Fruit fly (Drosophila melanogaster) whole organism, embryonic: ENCODE measurements around the gene ssp3.

Source experiments
- Aef1 ChIP-seq: fragments of 200-800 bp; sonication (Bioruptor generic); IDR thresholded peaks from 3 replicates; pipeline ENCODE4 v1.3.6; 2022; ENCODE audit warnings: missing biosample characterization, missing genetic modification characterization
- Antp ChIP-seq: fragments of 200-800 bp; sonication (Bioruptor generic); optimal IDR thresholded peaks from 3 replicates; lab custom pipeline; 2016; ENCODE audit warnings: missing biosample characterization, missing genetic modification characterization
- C15 ChIP-seq: fragments of 200-800 bp; sonication (Bioruptor generic); IDR thresholded peaks from 3 replicates; pipeline ENCODE4 v1.3.6; 2022; ENCODE audit warnings: missing biosample characterization, missing genetic modification characterization
- CG10147 ChIP-seq: fragments of 200-800 bp; sonication (Bioruptor generic); optimal IDR thresholded peaks from 2 replicates; lab custom pipeline; 2019; ENCODE audit warnings: missing biosample characterization, mild to moderate bottlenecking, missing genetic modification characterization, moderate library complexity
- CG11504 ChIP-seq: fragments of 200-800 bp; sonication (Bioruptor generic); optimal IDR thresholded peaks from 3 replicates; lab custom pipeline; 2019; ENCODE audit warnings: missing biosample characterization, mild to moderate bottlenecking, missing genetic modification characterization, moderate library complexity
- CG12659 ChIP-seq: fragments of 200-800 bp; sonication (Bioruptor generic); optimal IDR thresholded peaks from 3 replicates; lab custom pipeline; 2017; ENCODE audit warnings: mild to moderate bottlenecking, missing biosample characterization, missing genetic modification reagents, missing genetic modification characterization
- CG13123 ChIP-seq: fragments of 200-800 bp; sonication (Bioruptor generic); optimal IDR thresholded peaks from 2 replicates; lab custom pipeline; 2016; ENCODE audit warnings: missing biosample characterization, missing genetic modification characterization
- CG15011 ChIP-seq: fragments of 200-800 bp; sonication (Bioruptor generic); optimal IDR thresholded peaks from 3 replicates; lab custom pipeline; 2018; ENCODE audit warnings: missing biosample characterization, mild to moderate bottlenecking, missing genetic modification characterization
- CG15696 ChIP-seq: fragments of 200-800 bp; sonication (Bioruptor generic); optimal IDR thresholded peaks from 2 replicates; lab custom pipeline; 2019; ENCODE audit warnings: missing biosample characterization, mild to moderate bottlenecking, missing genetic modification characterization, moderate library complexity
- CG18262 ChIP-seq: fragments of 200-800 bp; optimal IDR thresholded peaks from 3 replicates; lab custom pipeline; 2019; ENCODE audit warnings: missing biosample characterization, mild to moderate bottlenecking, missing genetic modification characterization, moderate library complexity
- CG2889 ChIP-seq: fragments of 200-800 bp; sonication (Bioruptor generic); IDR thresholded peaks from 3 replicates; pipeline ENCODE4 v1.3.6; 2022; ENCODE audit warnings: missing biosample characterization, missing genetic modification characterization
- CG30431 ChIP-seq: fragments of 200-800 bp; sonication (Bioruptor generic); optimal IDR thresholded peaks from 2 replicates; lab custom pipeline; 2017; ENCODE audit warnings: missing biosample characterization, missing genetic modification characterization
- CG31388 ChIP-seq: fragments of 200-800 bp; sonication (Bioruptor generic); optimal IDR thresholded peaks from 2 replicates; lab custom pipeline; 2016; ENCODE audit warnings: missing biosample characterization, missing genetic modification characterization
- CG33213 ChIP-seq: fragments of 200-800 bp; sonication (Bioruptor generic); optimal IDR thresholded peaks from 3 replicates; lab custom pipeline; 2016; ENCODE audit warnings: missing biosample characterization, missing genetic modification characterization
- CG34422 ChIP-seq: fragments of 200-800 bp; sonication (Bioruptor generic); IDR thresholded peaks from 3 replicates; pipeline ENCODE4 v1.3.6; 2022; ENCODE audit warnings: missing biosample characterization, missing genetic modification characterization
- CG42726 ChIP-seq: fragments of 200-800 bp; sonication (Bioruptor generic); IDR thresholded peaks from 2 replicates; pipeline ENCODE4 v1.3.6; 2022; ENCODE audit warnings: missing biosample characterization, missing genetic modification characterization; ENCODE audit not compliant: partially characterized antibody
- CG4404 ChIP-seq: fragments of 200-800 bp; sonication (Bioruptor generic); IDR thresholded peaks from 2 replicates; pipeline ENCODE4 v1.3.6; 2022; ENCODE audit warnings: missing biosample characterization, missing genetic modification characterization
- CG4617 ChIP-seq: fragments of 200-800 bp; sonication (Bioruptor generic); optimal IDR thresholded peaks from 3 replicates; lab custom pipeline; 2016; ENCODE audit warnings: missing biosample characterization, missing genetic modification characterization, borderline replicate concordance
- CG5180 ChIP-seq: fragments of 200-800 bp; sonication (Bioruptor generic); optimal IDR thresholded peaks from 3 replicates; lab custom pipeline; 2017; ENCODE audit warnings: missing biosample characterization, missing genetic modification characterization, mild to moderate bottlenecking, moderate library complexity, missing genetic modification reagents
- CG6272 ChIP-seq: fragments of 200-800 bp; sonication (Bioruptor generic); IDR thresholded peaks from 2 replicates; pipeline ENCODE4 v1.3.6; 2022; ENCODE audit warnings: missing biosample characterization, missing genetic modification characterization
- CG7786 ChIP-seq: fragments of 200-800 bp; sonication (Bioruptor generic); optimal IDR thresholded peaks from 2 replicates; lab custom pipeline; 2016; ENCODE audit warnings: missing biosample characterization, missing genetic modification characterization
- CG7839 ChIP-seq: fragments of 200-800 bp; sonication (Bioruptor generic); optimal IDR thresholded peaks from 3 replicates; lab custom pipeline; 2018; ENCODE audit warnings: missing biosample characterization, mild to moderate bottlenecking, missing genetic modification characterization, moderate library complexity
- CG9876 ChIP-seq: fragments of 200-800 bp; sonication (Bioruptor generic); optimal IDR thresholded peaks from 2 replicates; lab custom pipeline; 2016; ENCODE audit warnings: missing biosample characterization, missing genetic modification characterization
- D ChIP-seq, 2 experiments: fragments of 200-800 bp in 1 of 2; fragments of >200 bp in 1 of 2; sonication (Bioruptor generic) in 1 of 2; optimal IDR thresholded peaks; 2 replicates in 1 of 2; 3 replicates in 1 of 2; lab custom pipeline; 2017; ENCODE audit warnings: mild to moderate bottlenecking in 1 of 2, missing biosample characterization in 1 of 2, missing genetic modification characterization in 1 of 2, missing genetic modification reagents in 1 of 2
- D19A ChIP-seq: fragments of 200-800 bp; optimal IDR thresholded peaks from 3 replicates; lab custom pipeline; 2019; ENCODE audit warnings: missing biosample characterization, mild to moderate bottlenecking, missing genetic modification characterization, moderate library complexity
- Eip74EF ChIP-seq, 2 experiments: fragments of 200-800 bp in 1 of 2; fragments of >200 bp in 1 of 2; sonication (Bioruptor generic) in 1 of 2; optimal IDR thresholded peaks; 2 replicates each; lab custom pipeline; 2017 to 2019; ENCODE audit warnings: missing biosample characterization in 2 of 2, missing genetic modification characterization in 2 of 2, mild to moderate bottlenecking in 1 of 2, moderate library complexity in 1 of 2
- Fer3 ChIP-seq: fragments of 200-800 bp; sonication (Bioruptor generic); optimal IDR thresholded peaks from 2 replicates; lab custom pipeline; 2018; ENCODE audit warnings: missing biosample characterization, mild to moderate bottlenecking, missing genetic modification characterization, moderate library complexity
- Gsc ChIP-seq: fragments of 200-800 bp; sonication (Bioruptor generic); IDR thresholded peaks from 2 replicates; pipeline ENCODE4 v1.3.6; 2022; ENCODE audit warnings: missing biosample characterization, missing genetic modification characterization
- Hmr ChIP-seq: fragments of 200-800 bp; sonication (Bioruptor generic); optimal IDR thresholded peaks from 3 replicates; lab custom pipeline; 2017; ENCODE audit warnings: mild to moderate bottlenecking, missing biosample characterization, missing genetic modification reagents, missing genetic modification characterization
- Hr39 ChIP-seq: fragments of >200 bp; optimal IDR thresholded peaks from 2 replicates; lab custom pipeline; 2017
- Pdp1 ChIP-seq, 2 experiments: fragments of 200-800 bp; sonication (Bioruptor generic); optimal IDR thresholded peaks; 3 replicates each; lab custom pipeline; 2016; ENCODE audit warnings: missing biosample characterization in 2 of 2, missing genetic modification characterization in 2 of 2, mild to moderate bottlenecking in 1 of 2, moderate library complexity in 1 of 2
- Side ChIP-seq: fragments of 200-800 bp; sonication (Bioruptor generic); optimal IDR thresholded peaks from 2 replicates; lab custom pipeline; 2016; ENCODE audit warnings: missing biosample characterization, missing genetic modification characterization
- TFAM ChIP-seq: fragments of 200-800 bp; sonication (Bioruptor generic); optimal IDR thresholded peaks from 2 replicates; lab custom pipeline; 2017; ENCODE audit warnings: missing biosample characterization, missing genetic modification characterization, inconsistent platforms
- ab ChIP-seq: fragments of 200-800 bp; sonication (Bioruptor generic); optimal IDR thresholded peaks from 2 replicates; lab custom pipeline; 2016; ENCODE audit warnings: missing biosample characterization, missing genetic modification characterization
- bowl ChIP-seq: fragments of 200-800 bp; sonication (Bioruptor generic); IDR thresholded peaks from 2 replicates; pipeline ENCODE4 v1.3.6; 2022; ENCODE audit warnings: missing biosample characterization, missing genetic modification characterization
- chn ChIP-seq: fragments of 200-800 bp; sonication (Bioruptor generic); optimal IDR thresholded peaks from 2 replicates; lab custom pipeline; 2016; ENCODE audit warnings: missing biosample characterization, missing genetic modification characterization
- ewg ChIP-seq: fragments of 200-800 bp; sonication (Bioruptor generic); optimal IDR thresholded peaks from 3 replicates; lab custom pipeline; 2017; ENCODE audit warnings: mild to moderate bottlenecking, missing biosample characterization, missing genetic modification reagents, missing genetic modification characterization
- fd3F ChIP-seq: fragments of 200-800 bp; sonication (Bioruptor generic); optimal IDR thresholded peaks from 2 replicates; lab custom pipeline; 2018; ENCODE audit warnings: missing biosample characterization, mild to moderate bottlenecking, missing genetic modification characterization, moderate library complexity
- gcm2 ChIP-seq: fragments of 200-800 bp; sonication (Bioruptor generic); optimal IDR thresholded peaks from 2 replicates; lab custom pipeline; 2016; ENCODE audit warnings: missing biosample characterization, missing genetic modification characterization
- jumu ChIP-seq: fragments of 200-800 bp; sonication (Bioruptor generic); optimal IDR thresholded peaks from 3 replicates; lab custom pipeline; 2016; ENCODE audit warnings: missing biosample characterization, missing genetic modification characterization
- kay ChIP-seq: fragments of 200-800 bp; sonication (Bioruptor generic); optimal IDR thresholded peaks from 2 replicates; lab custom pipeline; 2016; ENCODE audit warnings: missing biosample characterization, missing genetic modification characterization
- mld ChIP-seq: fragments of 200-800 bp; sonication (Bioruptor generic); IDR thresholded peaks from 3 replicates; pipeline ENCODE4 v1.3.6; 2022; ENCODE audit warnings: missing biosample characterization, missing genetic modification characterization; ENCODE audit not compliant: partially characterized antibody
- org-1 ChIP-seq: fragments of 200-800 bp; sonication (Bioruptor generic); optimal IDR thresholded peaks from 2 replicates; lab custom pipeline; 2017; ENCODE audit warnings: missing biosample characterization, missing genetic modification characterization
- pb ChIP-seq: fragments of 200-800 bp; sonication (Bioruptor generic); optimal IDR thresholded peaks from 3 replicates; lab custom pipeline; 2016; ENCODE audit warnings: missing biosample characterization, missing genetic modification characterization
- sc ChIP-seq, 3 experiments: fragments of >200 bp in 2 of 3; fragments of 200-800 bp in 1 of 3; sonication (Bioruptor generic) in 1 of 3; optimal IDR thresholded peaks; 2 replicates in 2 of 3; 3 replicates in 1 of 3; lab custom pipeline; 2017; ENCODE audit warnings: mild to moderate bottlenecking in 1 of 3, missing biosample characterization in 1 of 3, missing genetic modification characterization in 1 of 3, missing genetic modification reagents in 1 of 3
- schlank ChIP-seq: fragments of 200-800 bp; sonication (Bioruptor generic); optimal IDR thresholded peaks from 2 replicates; lab custom pipeline; 2018; ENCODE audit warnings: missing biosample characterization, mild to moderate bottlenecking, missing genetic modification characterization
- tna ChIP-seq: fragments of 200-800 bp; sonication (Bioruptor generic); IDR thresholded peaks from 2 replicates; pipeline ENCODE4 v1.3.6; 2022; ENCODE audit warnings: missing biosample characterization, missing genetic modification characterization; ENCODE audit not compliant: partially characterized antibody
- tx ChIP-seq: fragments of 200-800 bp; sonication (Bioruptor generic); optimal IDR thresholded peaks from 2 replicates; lab custom pipeline; 2016; ENCODE audit warnings: missing biosample characterization, missing genetic modification characterization
- wor ChIP-seq: fragments of 200-800 bp; sonication (Bioruptor generic); IDR thresholded peaks from 2 replicates; pipeline ENCODE4 v1.3.6; 2022; ENCODE audit warnings: missing biosample characterization, missing genetic modification characterization

ssp3 gene

dm6 chr2L:18953512-18954254 is 9.9 kb upstream of the ssp3 start:
- TF ChIP-seq Gsc (GFP tag; lab: Robert Waterston, UW) (no peak), gcm2 (GFP tag; lab: Kevin White, UChicago) (no peak), CG18262 (peak; percentile 54), tx (GFP tag; lab: Kevin White, UChicago) (no peak), sc (optimal IDR thresholded peaks at IDR 0.05; lab: Kevin White, UChicago) (no peak), sc (GFP tag; optimal IDR thresholded peaks at IDR 0.05; lab: Kevin White, UChicago) (no peak), CG6272 (GFP tag; lab: Robert Waterston, UW) (no peak), CG42726 (GFP tag; lab: Robert Waterston, UW) (no peak), C15 (GFP tag; lab: Robert Waterston, UW) (no peak), Fer3 (tag; lab: Kevin White, UChicago) (peak; percentile 42), CG2889 (GFP tag; lab: Robert Waterston, UW) (no peak), Hmr (GFP tag; lab: Kevin White, UChicago) (peak; percentile 55), bowl (GFP tag; lab: Robert Waterston, UW) (no peak), CG7786 (GFP tag; lab: Kevin White, UChicago) (no peak), chn (GFP tag; lab: Kevin White, UChicago) (no peak), ewg (no peak), Pdp1 (GFP tag; optimal IDR thresholded peaks at IDR 0.05; lab: Kevin White, UChicago) (peak in 1 of 2 experiments; percentile 89), mld (GFP tag; lab: Robert Waterston, UW) (no peak), CG7839 (tag; lab: Kevin White, UChicago) (peak; percentile 58), TFAM (no peak), CG30431 (GFP tag; lab: Kevin White, UChicago) (no peak), wor (GFP tag; lab: Robert Waterston, UW) (no peak), Side (no peak), tna (GFP tag; lab: Robert Waterston, UW) (no peak), schlank (tag; lab: Kevin White, UChicago) (no peak), Eip74EF (GFP tag; optimal IDR thresholded peaks at IDR 0.05; lab: Kevin White, UChicago) (no peak), CG11504 (peak; percentile 60), CG15011 (no peak), CG4404 (GFP tag; lab: Robert Waterston, UW) (no peak), Antp (GFP tag; lab: Kevin White, UChicago) (no peak), jumu (no peak), Aef1 (no peak), CG34422 (GFP tag; lab: Robert Waterston, UW) (no peak), pb (no peak), org-1 (GFP tag; lab: Kevin White, UChicago) (no peak), CG12659 (peak; percentile 58), CG9876 (GFP tag; lab: Kevin White, UChicago) (no peak), kay (GFP tag; lab: Kevin White, UChicago) (no peak), CG13123 (GFP tag; lab: Kevin White, UChicago) (no peak), Hr39 (no peak), CG4617 (GFP tag; lab: Kevin White, UChicago) (no peak), CG31388 (GFP tag; lab: Kevin White, UChicago) (no peak), D (optimal IDR thresholded peaks at IDR 0.05; lab: Kevin White, UChicago) (no peak), D (GFP tag; optimal IDR thresholded peaks at IDR 0.05; lab: Kevin White, UChicago) (no peak), CG15696 (tag; lab: Kevin White, UChicago) (no peak), CG5180 (GFP tag; lab: Kevin White, UChicago) (no peak), CG10147 (GFP tag; lab: Kevin White, UChicago) (peak; percentile 14), fd3F (GFP tag; lab: Kevin White, UChicago) (peak; percentile 38), D19A (tag; lab: Kevin White, UChicago) (peak; percentile 94), ab (GFP tag; lab: Kevin White, UChicago) (no peak), CG33213 (no peak)
